Fruit fly (Drosophila melanogaster): ENCODE data around the gene CG12590.

The CG12590 gene

DNA sequence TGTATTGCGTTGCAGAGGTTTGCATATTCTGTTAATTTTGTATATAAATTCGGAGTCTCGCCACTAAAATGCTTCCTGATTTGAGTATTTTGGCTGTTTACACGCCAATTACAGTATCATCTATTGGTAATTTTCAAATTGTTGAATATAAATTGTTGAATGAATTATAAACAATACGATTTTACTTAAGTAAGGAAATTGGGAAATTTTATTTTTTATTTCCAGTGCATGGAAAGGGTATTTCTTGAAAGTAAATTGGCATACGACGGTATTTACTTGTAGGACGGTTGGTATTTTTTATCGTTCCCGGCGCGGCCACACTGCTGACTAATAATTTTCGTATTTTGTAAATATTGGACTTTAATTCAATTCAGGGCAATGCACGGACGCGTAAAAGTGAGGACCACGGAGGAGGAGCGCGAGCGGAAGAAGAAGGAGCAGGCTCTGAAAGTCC lies 31.6 kb upstream of the CG12590 start, which contains the start of gene RabGGTa (continued):
- TF ChIP-seq B-H1 (GFP tag; IDR thresholded peaks at IDR 0.05) (peak; percentile 46), Sox102F (GFP tag; optimal IDR thresholded peaks at IDR 0.05) (peak; percentile 65), chinmo (GFP tag; IDR thresholded peaks at IDR 0.05; ENCODE audit: partially characterized antibody) (no peak), CG4617 (GFP tag; optimal IDR thresholded peaks at IDR 0.05; ENCODE audit: borderline replicate concordance) (peak; percentile 73), Trl (optimal IDR thresholded peaks at IDR 0.05) (no peak), Trl (GFP tag; optimal IDR thresholded peaks at IDR 0.05) (peak; percentile 56), Hr51 (GFP tag; optimal IDR thresholded peaks at IDR 0.05) (peak; percentile 41 to 75), en (GFP tag; optimal IDR thresholded peaks at IDR 0.05) (peak; percentile 20), CG2202 (tag; optimal IDR thresholded peaks at IDR 0.05) (peak; percentile 36), CG9932 (GFP tag; IDR thresholded peaks at IDR 0.05) (peak; percentile 74), gt (GFP tag; IDR thresholded peaks at IDR 0.05) (no peak), ftz-f1 (GFP tag; optimal IDR thresholded peaks at IDR 0.05) (no peak), dimm (GFP tag; IDR thresholded peaks at IDR 0.05) (no peak), cwo (GFP tag; optimal IDR thresholded peaks at IDR 0.05) (peak; percentile 12), cas (GFP tag; IDR thresholded peaks at IDR 0.05) (peak; percentile 42; the same call in 1 of the 2 replicates), Mes4 (GFP tag; optimal IDR thresholded peaks at IDR 0.05) (peak; percentile 43), eyg (GFP tag; optimal IDR thresholded peaks at IDR 0.05) (peak; percentile 19), Dad (GFP tag; optimal IDR thresholded peaks at IDR 0.05) (peak; percentile 38), kay (GFP tag; optimal IDR thresholded peaks at IDR 0.05) (peak; percentile 57), CG14441 (GFP tag; IDR thresholded peaks at IDR 0.05) (peak; percentile 76), CG10979 (tag; optimal IDR thresholded peaks at IDR 0.05) (peak; percentile 70), pita (GFP tag; optimal IDR thresholded peaks at IDR 0.05) (no peak), run (tag; optimal IDR thresholded peaks at IDR 0.05) (peak; percentile 49), Hmx (GFP tag; optimal IDR thresholded peaks at IDR 0.05) (no peak), CG13775 (GFP tag; optimal IDR thresholded peaks at IDR 0.05) (peak; percentile 62), Blimp-1 (GFP tag; optimal IDR thresholded peaks at IDR 0.05) (peak; percentile 58), CG18764 (GFP tag; optimal IDR thresholded peaks at IDR 0.05) (peak; percentile 20), tio (GFP tag; optimal IDR thresholded peaks at IDR 0.05) (peak; percentile 55), az2 (GFP tag; optimal IDR thresholded peaks at IDR 0.05) (peak; percentile 57), H15 (GFP tag; IDR thresholded peaks at IDR 0.05) (peak; percentile 54; the same call in 1 of the 3 replicates), CG32772 (GFP tag; IDR thresholded peaks at IDR 0.05) (0 out of 2 replicates have a peak, but pooled peaks have one; percentile 35), pum (GFP tag; optimal IDR thresholded peaks at IDR 0.05) (peak; percentile 53), CG32532 (GFP tag; IDR thresholded peaks at IDR 0.05) (peak; percentile 82), grau (tag; optimal IDR thresholded peaks at IDR 0.05) (peak; percentile 74), danr (GFP tag; IDR thresholded peaks at IDR 0.05) (no peak), CG2199 (GFP tag; IDR thresholded peaks at IDR 0.05) (0 out of 3 replicates have a peak, but pooled peaks have one; percentile 16), CG4820 (GFP tag; optimal IDR thresholded peaks at IDR 0.05) (peak; percentile 39), grn (GFP tag; optimal IDR thresholded peaks at IDR 0.05) (no peak), CG15696 (tag; optimal IDR thresholded peaks at IDR 0.05) (peak; percentile 54), Adf1 (GFP tag; IDR thresholded peaks at IDR 0.05) (no peak; the same call in 1 of the 2 replicates), CG2889 (GFP tag; IDR thresholded peaks at IDR 0.05) (peak; percentile 67; the same call in 2 of the 3 replicates), so (GFP tag; IDR thresholded peaks at IDR 0.05) (peak; percentile 80), MBD-R2 (GFP tag; IDR thresholded peaks at IDR 0.05) (peak; percentile 64), CG6854 (GFP tag; optimal IDR thresholded peaks at IDR 0.05) (no peak), CG4328 (GFP tag; optimal IDR thresholded peaks at IDR 0.05) (no peak), Lpt (GFP tag; optimal IDR thresholded peaks at IDR 0.05) (no peak), CG17186 (GFP tag; optimal IDR thresholded peaks at IDR 0.05) (no peak), Atf6 (GFP tag; IDR thresholded peaks at IDR 0.05) (peak; percentile 76), mirr (GFP tag; optimal IDR thresholded peaks at IDR 0.05) (no peak), Usf (GFP tag; optimal IDR thresholded peaks at IDR 0.05) (peak; percentile 26), da (GFP tag; optimal IDR thresholded peaks at IDR 0.05) (no peak), Ets65A (GFP tag) (no peak)
